Worm (Caenorhabditis elegans) whole organism, L4 larva: ENCODE data around the gene grd-3.
A peak's percentile ranks its signal among the peaks of the same experiment; 100 is the strongest.

ENCODE experiments used
- F10B5.3 ChIP-seq: sonication (generic microtip); optimal IDR thresholded peaks from 2 replicates; lab custom pipeline; 2016; ENCODE audit warnings: mild to moderate bottlenecking, missing genetic modification characterization, missing compliant biosample characterization
- F37D6.2 ChIP-seq: sonication (generic microtip); optimal IDR thresholded peaks from 2 replicates; lab custom pipeline; 2016; ENCODE audit warnings: mild to moderate bottlenecking, missing genetic modification characterization, missing compliant biosample characterization
- aha-1 ChIP-seq: fragments of 150-350 bp; peaks from one replicate; lab custom pipeline; 2014; ENCODE audit warnings: missing biosample characterization, missing genetic modification characterization
- ceh-28 ChIP-seq: fragments of 150-350 bp; optimal IDR thresholded peaks from 2 replicates; lab custom pipeline; 2014; ENCODE audit warnings: missing biosample characterization, missing genetic modification reagents, missing genetic modification characterization
- ctbp-1 ChIP-seq: fragments of 200-800 bp; sonication (Bioruptor generic); IDR thresholded peaks from 2 replicates; pipeline ENCODE4 v1.3.6; 2022; ENCODE audit warnings: missing genetic modification reagents, missing genetic modification characterization, missing compliant biosample characterization
- dpl-1 ChIP-seq: fragments of 150-350 bp; optimal IDR thresholded peaks from 2 replicates; lab custom pipeline; 2014; ENCODE audit warnings: missing biosample characterization, missing genetic modification reagents, missing genetic modification characterization
- hlh-30 ChIP-seq: sonication (generic microtip); optimal IDR thresholded peaks from 2 replicates; lab custom pipeline; 2017; ENCODE audit warnings: antibody characterized with exemption, mild to moderate bottlenecking, missing genetic modification characterization, missing compliant biosample characterization; ENCODE audit not compliant: insufficient read depth
- lin-1 ChIP-seq: fragments of 200-800 bp; sonication (Bioruptor generic); IDR thresholded peaks from 2 replicates; pipeline ENCODE4 v1.3.6; 2022; ENCODE audit warnings: missing genetic modification reagents, missing genetic modification characterization, missing compliant biosample characterization
- lin-15B ChIP-seq: fragments of 150-350 bp; sonication (generic microtip); optimal IDR thresholded peaks from 3 replicates; lab custom pipeline; 2014; ENCODE audit warnings: missing biosample characterization, missing genetic modification characterization
- mep-1 ChIP-seq: fragments of 150-350 bp; sonication (generic microtip); optimal IDR thresholded peaks from 3 replicates; lab custom pipeline; 2014; ENCODE audit warnings: missing biosample characterization, missing genetic modification characterization
- nhr-102 ChIP-seq: sonication (generic microtip); optimal IDR thresholded peaks from 2 replicates; lab custom pipeline; 2016; ENCODE audit warnings: mild to moderate bottlenecking, missing genetic modification characterization, moderate library complexity, missing compliant biosample characterization
- nhr-11 ChIP-seq: fragments of 150-350 bp; optimal IDR thresholded peaks from 2 replicates; lab custom pipeline; 2014; ENCODE audit warnings: missing biosample characterization, missing genetic modification characterization
- nhr-111 ChIP-seq: fragments of 200-800 bp; sonication (Bioruptor generic); optimal IDR thresholded peaks from 2 replicates; lab custom pipeline; 2018; ENCODE audit warnings: mild to moderate bottlenecking, missing genetic modification characterization, missing compliant biosample characterization
- nhr-28 ChIP-seq: fragments of 150-350 bp; optimal IDR thresholded peaks from 2 replicates; lab custom pipeline; 2014; ENCODE audit warnings: missing biosample characterization, missing genetic modification characterization
- nhr-41 ChIP-seq: fragments of 200-800 bp; sonication (Bioruptor generic); IDR thresholded peaks from 2 replicates; pipeline ENCODE4 v1.3.6; 2022; ENCODE audit warnings: missing genetic modification reagents, missing genetic modification characterization, missing compliant biosample characterization
- nhr-6 ChIP-seq: fragments of 150-350 bp; optimal IDR thresholded peaks from 2 replicates; lab custom pipeline; 2014; ENCODE audit warnings: missing biosample characterization, missing genetic modification characterization
- nhr-76 ChIP-seq: fragments of 150-350 bp; optimal IDR thresholded peaks from 2 replicates; lab custom pipeline; 2014; ENCODE audit warnings: missing biosample characterization, missing genetic modification characterization
- set-16 ChIP-seq: fragments of 200-800 bp; sonication (Bioruptor generic); IDR thresholded peaks from 2 replicates; pipeline ENCODE4 v1.3.6; 2022; ENCODE audit warnings: missing genetic modification reagents, missing genetic modification characterization, missing compliant biosample characterization
- tra-1 ChIP-seq: fragments of 200-800 bp; sonication (Bioruptor generic); IDR thresholded peaks from 2 replicates; pipeline ENCODE4 v1.3.6; 2022; ENCODE audit warnings: missing genetic modification reagents, missing genetic modification characterization, missing compliant biosample characterization
- unc-62 ChIP-seq, 3 experiments: fragments of 150-350 bp in 1 of 3; sonication (generic microtip); optimal IDR thresholded peaks in 2 of 3; peaks in 1 of 3; 1 replicate in 1 of 3; 2 replicates in 2 of 3; lab custom pipeline; 2014 to 2017; ENCODE audit warnings: missing biosample characterization in 3 of 3, missing genetic modification characterization in 3 of 3, missing genetic modification reagents in 3 of 3, missing genotype in 1 of 3
- zfp-3 ChIP-seq: fragments of 200-800 bp; sonication (Bioruptor generic); conservative IDR thresholded peaks from 2 replicates; pipeline ENCODE4 v1.3.6; 2022; ENCODE audit warnings: missing genetic modification reagents, missing genetic modification characterization, missing compliant biosample characterization
- zip-2 ChIP-seq: fragments of 150-350 bp; optimal IDR thresholded peaks from 2 replicates; lab custom pipeline; 2014; ENCODE audit warnings: missing biosample characterization, missing genetic modification characterization

grd-3 gene

DNA sequence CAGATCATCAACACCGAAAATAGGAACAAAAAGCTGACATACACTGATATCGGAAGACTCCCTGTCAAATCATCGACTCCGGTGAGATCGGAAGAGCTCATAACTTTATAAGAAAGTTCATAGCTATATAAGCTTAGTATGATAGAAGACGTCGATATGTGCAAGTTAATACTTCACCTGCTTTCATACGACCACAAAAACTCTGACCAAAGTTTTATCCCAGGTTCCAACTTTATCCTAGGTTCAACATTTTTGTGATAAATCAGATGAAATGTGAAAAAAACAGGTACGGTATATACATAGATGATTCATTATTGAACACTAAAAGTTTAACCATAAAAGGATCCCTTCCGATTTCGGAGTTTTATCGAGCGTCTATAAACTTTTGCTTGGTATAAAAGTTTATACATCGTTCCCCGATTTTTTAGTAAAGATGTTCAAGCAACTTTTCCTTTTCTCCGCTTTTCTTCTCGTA is 39.5 kb downstream of the grd-3 start, which contains the start of the genes srz-70 and C09G12.5:
Gene srz-70 (minus strand): TSS at position 101 of the 475 bp plus-strand sequence.
Gene C09G12.5 (plus strand): TSS at position 425 of the 475 bp plus-strand sequence.
- TF ChIP-seq nhr-6 (tag; lab: Kevin White, UChicago), result no peak
- no peak for TF ChIP-seq ctbp-1
- TF ChIP-seq zfp-3, result no peak

DNA sequence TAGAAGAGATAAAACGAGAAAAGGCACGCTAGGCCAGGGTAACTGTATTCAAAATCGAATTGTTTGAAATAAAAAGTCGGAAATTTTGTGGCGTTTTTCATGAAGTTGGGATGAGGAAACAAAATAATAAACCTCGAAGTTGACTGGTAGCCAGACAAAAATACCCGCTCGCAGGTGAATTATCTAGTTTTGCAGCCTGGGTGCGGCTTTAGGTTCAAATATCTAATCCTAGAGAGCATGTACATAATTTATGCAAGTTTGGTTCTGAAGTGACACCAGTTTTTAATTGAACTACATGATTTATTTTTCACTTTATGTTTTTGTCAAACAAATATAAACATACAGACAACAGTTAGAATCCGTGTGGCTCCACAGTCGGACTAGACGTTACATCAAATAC is 42.3 kb downstream of the grd-3 start, which contains the start of gene srz-37:
Gene srz-37 (minus strand): TSS at position 101 of the 400 bp plus-strand sequence.
- TF ChIP-seq hlh-30 (tag; lab: Kevin White, UChicago) (no peak), set-16 (GFP tag; lab: Robert Waterston, UW) (no peak), nhr-41 (GFP tag; lab: Robert Waterston, UW) (no peak), ceh-28 (tag; lab: Kevin White, UChicago) (no peak), lin-15B (tag; lab: Kevin White, UChicago) (no peak), lin-1 (GFP tag; lab: Robert Waterston, UW) (no peak), F37D6.2 (tag; lab: Kevin White, UChicago) (no peak), F10B5.3 (tag; lab: Kevin White, UChicago) (no peak), tra-1 (GFP tag; lab: Robert Waterston, UW) (no peak), nhr-111 (GFP tag; lab: Kevin White, UChicago) (no peak), aha-1 (tag; lab: Kevin White, UChicago) (no peak), mep-1 (tag; lab: Kevin White, UChicago) (no peak), nhr-102 (tag; lab: Kevin White, UChicago) (no peak), nhr-76 (no peak), zip-2 (tag; lab: Kevin White, UChicago) (no peak), dpl-1 (no peak), nhr-28 (tag; lab: Kevin White, UChicago) (no peak)

DNA sequence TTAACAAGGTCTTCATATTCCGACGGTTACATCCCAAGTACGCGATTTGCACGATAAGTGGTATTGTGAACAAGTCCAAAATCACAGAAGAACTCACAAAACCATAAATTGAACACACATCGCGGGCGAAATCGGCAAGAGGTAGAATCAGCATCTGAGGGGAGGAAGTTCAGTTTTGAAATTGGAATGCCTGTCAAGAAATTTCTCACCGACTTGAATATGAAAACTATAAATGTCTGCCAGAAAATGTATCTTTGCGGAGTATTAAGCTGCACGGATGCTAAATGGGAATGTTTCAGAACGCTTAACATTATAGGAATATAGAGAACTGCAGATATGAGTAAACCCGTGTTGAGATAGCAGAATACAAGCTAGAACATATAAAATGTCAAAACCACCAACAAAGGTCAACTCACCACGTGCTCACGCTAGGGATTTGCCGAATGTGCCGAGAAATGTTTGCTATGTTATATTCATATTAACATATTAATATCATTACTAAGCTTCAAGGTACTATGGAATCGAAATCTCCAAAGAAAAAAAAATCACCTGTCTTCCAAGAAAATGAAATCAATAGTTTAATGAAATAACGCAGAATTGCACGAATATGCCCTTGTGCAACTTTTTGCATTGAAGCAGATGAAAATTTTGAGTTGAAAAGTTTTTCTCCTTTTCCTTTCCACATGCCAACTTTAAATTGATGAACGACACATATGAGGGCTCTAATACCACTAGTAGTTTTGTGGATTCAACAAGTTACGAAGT is 42.9 kb downstream of the grd-3 start, which contains the start of gene srz-82:
Gene srz-82 (plus strand): TSS at position 701 of the 765 bp plus-strand sequence.
- TF ChIP-seq nhr-11 (tag; lab: Kevin White, UChicago) (no peak), unc-62 (GFP tag; optimal IDR thresholded peaks at IDR 0.05 in 1 of 2; lab: Kevin White, UChicago) (peak in 1 of 2 experiments; percentile 96), unc-62 (tag; optimal IDR thresholded peaks at IDR 0.05; lab: Kevin White, UChicago) (no peak)
- TF ChIP-seq, all 104 proteins: peak for 1
